Worm (Caenorhabditis elegans): ENCODE data around the gene F52E1.9.

F52E1.9 gene

DNA sequence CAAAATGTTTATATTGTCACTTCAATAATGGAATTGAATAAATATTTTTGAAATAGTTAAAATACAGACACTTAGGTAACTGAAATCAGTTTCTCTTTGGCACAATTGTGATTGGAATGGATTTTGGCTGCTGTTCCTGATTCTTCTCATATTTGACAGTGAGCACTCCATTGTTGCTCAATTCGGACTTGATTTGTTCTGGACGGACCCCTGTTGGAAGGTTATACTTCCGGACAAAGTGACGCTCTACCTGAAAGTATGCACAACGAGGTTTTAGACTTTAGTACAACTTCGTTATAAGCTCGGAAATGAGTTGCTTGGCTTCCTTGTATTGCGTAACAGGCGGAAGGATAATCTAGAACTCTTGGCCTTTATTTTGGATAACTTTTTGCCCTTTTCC, 17.7 kb downstream of the F52E1.9 start:
- TF ChIP-seq fos-1 (tag; optimal IDR thresholded peaks at IDR 0.05) (peak; percentile 47), egl-5 (tag; optimal IDR thresholded peaks at IDR 0.05) (no peak)

DNA sequence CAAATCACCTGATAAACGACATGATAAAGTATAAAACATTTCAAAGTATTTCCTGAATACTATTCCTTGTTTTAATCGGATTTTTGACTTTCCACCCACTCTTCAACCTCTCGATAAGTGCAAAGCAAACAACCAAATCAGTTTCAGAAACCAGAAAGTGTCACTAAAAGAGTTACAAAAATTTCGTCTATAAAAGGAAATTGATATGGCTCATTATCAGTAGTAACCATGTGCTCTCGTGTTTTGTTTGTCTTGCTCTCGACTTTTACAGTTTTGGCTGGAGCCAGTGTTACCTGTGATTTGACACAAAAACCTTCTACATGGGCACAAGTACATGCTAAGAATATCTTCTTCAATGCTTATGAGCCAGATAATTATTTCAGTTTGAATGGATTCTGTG, 18.8 kb downstream of the F52E1.9 start, which contains the start of gene F52E1.14:
Gene F52E1.14, plus strand, starts transcription at position 207 of the 400 bp plus-strand sequence.
- no peak for TF ChIP-seq nhr-12 (tag; optimal IDR thresholded peaks at IDR 0.05)
- no peak for TF ChIP-seq unc-62 (GFP tag; optimal IDR thresholded peaks at IDR 0.05)
- TF ChIP-seq egl-5 (tag; optimal IDR thresholded peaks at IDR 0.05): no peak
- no peak for TF ChIP-seq ztf-4 (tag; optimal IDR thresholded peaks at IDR 0.05)
- peak; percentile 94 for TF ChIP-seq elt-2 (tag; optimal IDR thresholded peaks at IDR 0.05)
- no peak for TF ChIP-seq ZK546.5 (tag; optimal IDR thresholded peaks at IDR 0.05)
- TF ChIP-seq nhr-77 (tag; optimal IDR thresholded peaks at IDR 0.05): no peak
- TF ChIP-seq zag-1 (tag; optimal IDR thresholded peaks at IDR 0.05): no peak
- no peak for TF ChIP-seq lin-15B (tag; optimal IDR thresholded peaks at IDR 0.05)
- no peak for TF ChIP-seq ceh-9 (tag; optimal IDR thresholded peaks at IDR 0.05)
- TF ChIP-seq nhr-23 (tag; optimal IDR thresholded peaks at IDR 0.05): no peak
- TF ChIP-seq daf-12 (tag; optimal IDR thresholded peaks at IDR 0.05): no peak
- TF ChIP-seq ceh-82 (tag; optimal IDR thresholded peaks at IDR 0.05): no peak
- no peak for TF ChIP-seq lin-39 (tag; optimal IDR thresholded peaks at IDR 0.05)
- peak; percentile 90 for TF ChIP-seq pqm-1 (tag; optimal IDR thresholded peaks at IDR 0.05)
- no peak for TF ChIP-seq nhr-76 (tag; optimal IDR thresholded peaks at IDR 0.05)
- no peak for TF ChIP-seq skn-1 (tag; optimal IDR thresholded peaks at IDR 0.05)
- peak; percentile 30 for TF ChIP-seq pha-4 (tag; optimal IDR thresholded peaks at IDR 0.05)
- TF ChIP-seq nhr-67 (tag; optimal IDR thresholded peaks at IDR 0.05): no peak

DNA sequence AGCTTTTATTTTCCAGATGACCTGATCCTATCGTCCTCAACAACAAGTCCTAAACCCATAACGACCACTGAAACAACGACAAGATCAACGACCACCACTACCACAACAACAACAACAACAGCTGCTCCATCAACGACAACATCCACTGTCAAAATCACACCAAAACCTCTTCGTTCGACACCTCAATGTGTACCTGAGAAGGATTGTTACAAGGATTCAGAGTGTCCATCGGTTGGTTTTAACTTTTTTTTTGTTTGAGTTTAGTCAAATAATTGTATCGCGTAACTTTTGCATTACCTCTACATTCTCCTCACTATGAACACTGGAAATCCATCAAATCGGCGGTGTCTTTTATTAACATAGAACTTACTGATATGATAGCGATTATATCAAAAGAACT, 22.4 kb downstream of the F52E1.9 start:
- no peak for TF ChIP-seq ZK546.5 (tag; optimal IDR thresholded peaks at IDR 0.05)
- TF ChIP-seq nhr-237 (tag; optimal IDR thresholded peaks at IDR 0.05): no peak
- TF ChIP-seq nhr-25 (tag; optimal IDR thresholded peaks at IDR 0.05): no peak
- TF ChIP-seq mml-1 (tag; optimal IDR thresholded peaks at IDR 0.05): no peak
- no peak for TF ChIP-seq nhr-11 (tag; optimal IDR thresholded peaks at IDR 0.05)
- no peak for TF ChIP-seq egl-5 (tag; optimal IDR thresholded peaks at IDR 0.05)
- no peak for TF ChIP-seq fkh-10 (GFP tag; optimal IDR thresholded peaks at IDR 0.05)
- TF ChIP-seq ceh-28 (tag; optimal IDR thresholded peaks at IDR 0.05): no peak
- no peak for TF ChIP-seq ceh-9 (tag; optimal IDR thresholded peaks at IDR 0.05)
- TF ChIP-seq eor-1 (tag; optimal IDR thresholded peaks at IDR 0.05): no peak
- TF ChIP-seq aly-2 (tag; optimal IDR thresholded peaks at IDR 0.05): no peak

DNA sequence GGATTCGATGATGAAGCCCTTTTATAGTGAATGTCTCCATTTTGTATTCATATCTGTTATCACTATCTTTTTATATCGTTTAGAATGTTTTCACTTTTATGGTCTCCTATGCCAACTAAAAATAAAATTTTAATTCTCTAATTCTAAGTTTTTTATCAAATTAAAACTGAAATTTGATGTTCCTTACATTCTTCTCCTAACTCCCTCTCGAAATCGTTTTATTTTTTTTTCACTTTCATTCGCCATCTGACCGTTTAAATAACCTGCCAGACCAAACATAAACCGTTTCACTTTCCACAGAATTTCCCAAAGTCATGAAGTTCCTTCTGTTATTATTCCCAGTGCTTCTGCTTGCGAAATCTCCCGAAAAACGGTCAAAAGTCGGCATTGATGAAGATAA, 23.3 kb downstream of the F52E1.9 start, which contains the start of gene F52E1.5:
Gene F52E1.5, plus strand, starts transcription at position 301 of the 400 bp plus-strand sequence.
- no peak for TF ChIP-seq jun-1 (tag; optimal IDR thresholded peaks at IDR 0.05)
- TF ChIP-seq ZK546.5 (tag; optimal IDR thresholded peaks at IDR 0.05): no peak
- no peak for TF ChIP-seq fkh-2 (tag; optimal IDR thresholded peaks at IDR 0.05)
- no peak for TF ChIP-seq daf-12 (tag; optimal IDR thresholded peaks at IDR 0.05)
- no peak for TF ChIP-seq unc-39 (tag; optimal IDR thresholded peaks at IDR 0.05)
- TF ChIP-seq elt-2 (tag; optimal IDR thresholded peaks at IDR 0.05): no peak
- TF ChIP-seq lsy-12 (tag; optimal IDR thresholded peaks at IDR 0.05): no peak

DNA sequence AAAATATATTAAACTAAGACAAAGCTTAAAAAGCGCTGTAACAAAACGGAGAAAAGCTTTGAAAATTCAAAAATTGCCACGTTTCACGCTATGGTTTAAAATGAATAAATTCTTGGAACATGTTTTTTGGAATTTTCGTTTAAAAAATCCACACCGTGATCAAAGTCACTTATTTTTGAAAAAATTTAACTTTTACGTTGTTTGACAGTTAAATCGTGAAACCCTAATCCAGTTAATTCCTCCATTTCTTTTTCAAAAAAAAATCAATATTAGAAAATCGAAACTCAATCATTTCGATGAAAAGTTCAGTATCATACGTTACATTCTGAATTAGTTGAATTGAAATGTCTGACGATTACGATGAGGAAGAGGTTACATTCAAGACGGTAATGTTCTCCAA, 26.6 kb downstream of the F52E1.9 start, which contains the start of gene F38E1.3:
Gene F38E1.3, plus strand, starts transcription at position 301 of the 400 bp plus-strand sequence.
- TF ChIP-seq mml-1 (tag; optimal IDR thresholded peaks at IDR 0.05): no peak
- no peak for TF ChIP-seq elt-3 (tag; optimal IDR thresholded peaks at IDR 0.05)
- no peak for TF ChIP-seq aly-2 (tag; optimal IDR thresholded peaks at IDR 0.05)
- TF ChIP-seq nhr-67 (tag; optimal IDR thresholded peaks at IDR 0.05): no peak
- no peak for TF ChIP-seq nhr-23 (tag; optimal IDR thresholded peaks at IDR 0.05)
- no peak for TF ChIP-seq zag-1 (tag; optimal IDR thresholded peaks at IDR 0.05)
- TF ChIP-seq fkh-2 (tag; optimal IDR thresholded peaks at IDR 0.05): no peak
- no peak for TF ChIP-seq tbx-2 (tag; optimal IDR thresholded peaks at IDR 0.05)
- no peak for TF ChIP-seq unc-62 (GFP tag; optimal IDR thresholded peaks at IDR 0.05)
- no peak for TF ChIP-seq nhr-12 (tag; optimal IDR thresholded peaks at IDR 0.05)
- TF ChIP-seq elt-1 (tag; optimal IDR thresholded peaks at IDR 0.05): no peak
- TF ChIP-seq lsy-12 (tag; optimal IDR thresholded peaks at IDR 0.05): no peak

Data from whole organism, L3 larva.